Worm (Caenorhabditis elegans): Measurements from ENCODE around the gene him-5.

DNA sequence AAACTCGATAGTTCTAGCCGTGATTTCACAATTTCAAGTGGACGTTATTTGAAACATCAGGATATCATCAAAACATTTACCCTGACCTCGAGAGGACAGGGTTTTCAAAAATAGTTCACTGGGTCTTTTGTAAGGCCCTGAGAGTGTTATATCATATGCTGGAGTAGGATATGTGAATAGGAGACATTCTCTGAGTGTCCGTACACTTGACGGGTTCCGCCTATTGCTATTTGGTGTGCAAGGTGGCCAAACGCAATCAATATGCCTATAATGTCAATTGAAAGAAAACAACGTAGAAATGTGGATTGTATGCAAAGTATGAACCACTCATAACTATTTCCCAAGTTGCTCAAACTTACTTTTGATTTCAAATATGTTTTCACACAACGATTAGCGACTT is 7.1 kb downstream of the him-5 start:
- TF ChIP-seq ceh-14 (tag; optimal IDR thresholded peaks at IDR 0.05) (no peak), ceh-22 (tag; optimal IDR thresholded peaks at IDR 0.05) (no peak), ama-1 (optimal IDR thresholded peaks at IDR 0.05) (no peak), hlh-8 (tag; optimal IDR thresholded peaks at IDR 0.05) (no peak), syd-9 (tag; optimal IDR thresholded peaks at IDR 0.05) (no peak)
